Fruit fly (Drosophila melanogaster): ENCODE results near the gene CG31697.

Gene CG31697

DNA sequence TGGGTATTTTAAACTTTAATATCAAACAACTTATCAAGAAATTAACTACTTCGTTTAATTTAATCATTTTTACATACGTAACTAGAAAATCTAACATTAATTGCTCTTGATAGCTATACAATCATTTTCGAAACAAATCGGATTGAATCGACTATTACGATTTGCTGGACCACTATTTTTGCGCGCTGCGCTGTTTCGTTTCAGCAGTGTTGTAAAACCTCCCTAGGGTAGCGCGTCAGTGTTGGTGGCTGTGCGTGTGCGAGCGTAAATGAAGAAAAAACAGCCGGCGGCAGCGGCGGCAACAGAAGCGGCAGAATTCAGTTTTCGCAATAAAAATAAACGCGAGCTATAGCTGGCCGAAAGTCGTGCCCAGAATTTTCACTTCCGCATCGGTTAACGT is 2.0 kb upstream of the CG31697 start, which contains the start of gene CG33116 (continued):
- TF ChIP-seq CG30020 (tag; optimal IDR thresholded peaks at IDR 0.05) = peak; percentile 61
- peak; percentile 87 for TF ChIP-seq CG18262 (tag; optimal IDR thresholded peaks at IDR 0.05)
- TF ChIP-seq Scr (GFP tag; IDR thresholded peaks at IDR 0.05; ENCODE audit: partially characterized antibody) = peak; percentile 27; the same call in 1 of the 2 replicates
- TF ChIP-seq z (GFP tag; IDR thresholded peaks at IDR 0.05) = no peak
- peak; percentile 89; the same call in 2 of the 3 replicates for TF ChIP-seq CG2199 (GFP tag; IDR thresholded peaks at IDR 0.05)
- peak; percentile 51; the same call in 1 of the 3 replicates for TF ChIP-seq CG7357 (GFP tag; IDR thresholded peaks at IDR 0.05)
- TF ChIP-seq Hr3 (GFP tag; optimal IDR thresholded peaks at IDR 0.05) = peak; percentile 82
- peak; percentile 77 for TF ChIP-seq slou (GFP tag; optimal IDR thresholded peaks at IDR 0.05)
- peak; percentile 83 for TF ChIP-seq Fer1 (GFP tag; optimal IDR thresholded peaks at IDR 0.05)
- peak; percentile 83 for TF ChIP-seq jumu (GFP tag; optimal IDR thresholded peaks at IDR 0.05)
- TF ChIP-seq Mad (GFP tag; optimal IDR thresholded peaks at IDR 0.05) = peak; percentile 84
- TF ChIP-seq pan (optimal IDR thresholded peaks at IDR 0.05) = no peak
- TF ChIP-seq pan (GFP tag; optimal IDR thresholded peaks at IDR 0.05 in 1 of 2, IDR thresholded peaks at IDR 0.05 in 1 of 2) = peak in 1 of 2 experiments; percentile 80
- TF ChIP-seq danr (GFP tag; IDR thresholded peaks at IDR 0.05) = peak; percentile 31; the same call in 1 of the 2 replicates
- peak; percentile 70 for TF ChIP-seq CG5953 (GFP tag; IDR thresholded peaks at IDR 0.05)
- peak; percentile 58 for TF ChIP-seq CG18011 (GFP tag; optimal IDR thresholded peaks at IDR 0.05)
- TF ChIP-seq E2f2 (GFP tag; IDR thresholded peaks at IDR 0.05) = peak; percentile 66
- TF ChIP-seq CG7963 (GFP tag; IDR thresholded peaks at IDR 0.05; ENCODE audit: partially characterized antibody) = no peak
- no peak for TF ChIP-seq lov (optimal IDR thresholded peaks at IDR 0.05)
- TF ChIP-seq lov (GFP tag; IDR thresholded peaks at IDR 0.05) = peak; percentile 81
- TF ChIP-seq ham (GFP tag; IDR thresholded peaks at IDR 0.05) = no peak
- peak; percentile 77 to 80 for TF ChIP-seq Pdp1 (GFP tag; optimal IDR thresholded peaks at IDR 0.05)
- peak; percentile 56 for TF ChIP-seq jing (GFP tag; optimal IDR thresholded peaks at IDR 0.05)
- peak; percentile 34 for TF ChIP-seq fd64A (GFP tag; optimal IDR thresholded peaks at IDR 0.05)
- peak; percentile 52 for TF ChIP-seq CG4707 (GFP tag; optimal IDR thresholded peaks at IDR 0.05)
- TF ChIP-seq Ets65A (GFP tag) = peak; percentile 98
- TF ChIP-seq CG12155 (GFP tag; optimal IDR thresholded peaks at IDR 0.05) = peak; percentile 81
- TF ChIP-seq tx (GFP tag; optimal IDR thresholded peaks at IDR 0.05) = peak; percentile 79
- no peak for TF ChIP-seq br (optimal IDR thresholded peaks at IDR 0.05)
- peak; percentile 56; the same call in 1 of the 2 replicates for TF ChIP-seq Oaz (GFP tag; IDR thresholded peaks at IDR 0.05)
- peak; percentile 79 for TF ChIP-seq CG8924 (tag; optimal IDR thresholded peaks at IDR 0.05)
- TF ChIP-seq pita (GFP tag; optimal IDR thresholded peaks at IDR 0.05) = no peak
- peak; percentile 30 for TF ChIP-seq CG6683 (GFP tag; optimal IDR thresholded peaks at IDR 0.05)
- peak; percentile 91 for TF ChIP-seq CG2120 (GFP tag; optimal IDR thresholded peaks at IDR 0.05)
- peak; percentile 81 for TF ChIP-seq pho (GFP tag; optimal IDR thresholded peaks at IDR 0.05)
- peak; percentile 82 for TF ChIP-seq repo (GFP tag; optimal IDR thresholded peaks at IDR 0.05)
- TF ChIP-seq ranshi (GFP tag; IDR thresholded peaks at IDR 0.05) = peak; percentile 77; the same call in 1 of the 2 replicates
- no peak for TF ChIP-seq pros (GFP tag; optimal IDR thresholded peaks at IDR 0.05)
- TF ChIP-seq sens-2 (GFP tag; IDR thresholded peaks at IDR 0.05) = no peak
- TF ChIP-seq p53 (GFP tag; optimal IDR thresholded peaks at IDR 0.05) = peak; percentile 61
- TF ChIP-seq oc (tag; optimal IDR thresholded peaks at IDR 0.05) = peak; percentile 50
- TF ChIP-seq pb (GFP tag; optimal IDR thresholded peaks at IDR 0.05) = peak; percentile 75
- TF ChIP-seq CG3995 (GFP tag; optimal IDR thresholded peaks at IDR 0.05) = peak; percentile 51
- TF ChIP-seq Hand (GFP tag; optimal IDR thresholded peaks at IDR 0.05) = peak; percentile 20
- peak; percentile 65; the same call in 2 of the 3 replicates for TF ChIP-seq Opbp (GFP tag; IDR thresholded peaks at IDR 0.05; ENCODE audit: partially characterized antibody)
- no peak for TF ChIP-seq unc-4 (GFP tag; IDR thresholded peaks at IDR 0.05; ENCODE audit: partially characterized antibody)
- peak; percentile 74 for TF ChIP-seq CG12219 (GFP tag; optimal IDR thresholded peaks at IDR 0.05)
- peak; percentile 23 for TF ChIP-seq CG9797 (GFP tag; optimal IDR thresholded peaks at IDR 0.05)
- peak; percentile 47 for TF ChIP-seq D19B (GFP tag; optimal IDR thresholded peaks at IDR 0.05)
- peak; percentile 42; the same call in 1 of the 3 replicates for TF ChIP-seq CG11560 (tag; IDR thresholded peaks at IDR 0.05)
- peak; percentile 71; the same call in 2 of the 3 replicates for TF ChIP-seq so (GFP tag; IDR thresholded peaks at IDR 0.05)
- TF ChIP-seq ash1 (GFP tag; optimal IDR thresholded peaks at IDR 0.05) = peak; percentile 32

Data from whole organism, embryonic.